Fruit fly (Drosophila melanogaster) whole organism, embryonic: ENCODE data around the gene Eig71Ek.
A peak's percentile ranks its signal among the peaks of the same experiment; 100 is the strongest.

Experiments used
- B-H2 ChIP-seq: fragments of 200-800 bp; sonication (Bioruptor generic); optimal IDR thresholded peaks from 2 replicates; lab custom pipeline; 2018; ENCODE audit warnings: missing biosample characterization, mild to moderate bottlenecking, missing genetic modification characterization
- CG16779 ChIP-seq: fragments of 200-800 bp; sonication (Bioruptor generic); IDR thresholded peaks from 2 replicates; pipeline ENCODE4 v1.3.6; 2022; ENCODE audit warnings: missing biosample characterization, missing genetic modification characterization
- CG4854 ChIP-seq: fragments of 200-800 bp; sonication (Bioruptor generic); optimal IDR thresholded peaks from 2 replicates; lab custom pipeline; 2016; ENCODE audit warnings: missing biosample characterization, missing genetic modification characterization, inconsistent platforms
- ac ChIP-seq: fragments of 200-800 bp; sonication (Bioruptor generic); optimal IDR thresholded peaks from 3 replicates; lab custom pipeline; 2017; ENCODE audit warnings: missing biosample characterization, mild to moderate bottlenecking, missing genetic modification characterization
- lab ChIP-seq: fragments of 200-800 bp; sonication (Bioruptor generic); optimal IDR thresholded peaks from 3 replicates; lab custom pipeline; 2017; ENCODE audit warnings: missing biosample characterization, missing genetic modification characterization, mild to moderate bottlenecking, moderate library complexity, missing genetic modification reagents
- scrt ChIP-seq: fragments of 200-800 bp; sonication (Bioruptor generic); optimal IDR thresholded peaks from 2 replicates; lab custom pipeline; 2018; ENCODE audit warnings: missing biosample characterization, mild to moderate bottlenecking, missing genetic modification characterization, moderate library complexity
- sd ChIP-seq: fragments of 200-800 bp; sonication (Bioruptor generic); optimal IDR thresholded peaks from 3 replicates; lab custom pipeline; 2018; ENCODE audit warnings: missing biosample characterization, mild to moderate bottlenecking, missing genetic modification characterization, moderate library complexity
- shn ChIP-seq: fragments of 200-800 bp; sonication (Bioruptor generic); optimal IDR thresholded peaks from 3 replicates; lab custom pipeline; 2016; ENCODE audit warnings: missing biosample characterization, missing genetic modification characterization
- zfh1 ChIP-seq: fragments of 200-800 bp; sonication (Bioruptor generic); IDR thresholded peaks from 3 replicates; pipeline ENCODE4 v1.3.6; 2022; ENCODE audit warnings: missing biosample characterization, missing genetic modification characterization

DNA sequence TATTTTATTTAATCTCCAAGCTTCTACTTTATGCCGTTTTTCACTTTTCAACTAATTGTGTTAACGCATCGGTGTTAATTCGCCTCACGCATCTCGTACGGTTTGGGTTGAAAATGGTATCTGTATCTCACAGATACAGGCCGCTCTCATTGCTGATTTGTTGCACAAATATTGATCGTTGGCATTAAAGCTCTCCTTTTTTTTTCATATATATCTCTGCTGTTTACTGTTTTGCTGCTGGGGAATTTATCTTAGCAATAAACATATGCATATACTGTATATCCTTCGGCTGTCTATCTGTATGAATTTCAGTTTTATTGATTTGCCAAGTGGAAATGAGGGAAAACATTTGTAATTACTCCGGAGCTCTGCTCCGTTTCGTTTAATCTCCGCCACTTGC, 28.4 kb upstream of the Eig71Ek start:
- TF ChIP-seq shn (GFP tag; lab: Kevin White, UChicago) = no peak
- no peak for TF ChIP-seq CG4854 (GFP tag; lab: Kevin White, UChicago)
- TF ChIP-seq B-H2 (GFP tag; lab: Kevin White, UChicago) = peak; percentile 8
- TF ChIP-seq scrt (GFP tag; lab: Kevin White, UChicago) = no peak
- TF ChIP-seq CG16779 (GFP tag; lab: Robert Waterston, UW) = no peak
- TF ChIP-seq ac (GFP tag; lab: Kevin White, UChicago) = no peak
- TF ChIP-seq lab (GFP tag; lab: Kevin White, UChicago) = peak; percentile 30
- TF ChIP-seq zfh1 = no peak
- TF ChIP-seq sd (tag; lab: Kevin White, UChicago) = no peak
